Fruit fly (Drosophila melanogaster) whole organism: ENCODE measurements around the gene Grx1.

Experiments used
- CG8478 ChIP-seq: fragments of >200 bp; optimal IDR thresholded peaks from 2 replicates; lab custom pipeline; 2018; ENCODE audit warnings: inconsistent platforms
- Dll ChIP-seq: fragments of >200 bp; optimal IDR thresholded peaks from 2 replicates; lab custom pipeline; 2017
- EcR ChIP-seq, 2 experiments: fragments of >200 bp; optimal IDR thresholded peaks; 2 replicates each; lab custom pipeline; 2017; ENCODE audit warnings: missing biosample characterization in 2 of 2, missing genetic modification characterization in 2 of 2, missing genetic modification reagents in 2 of 2
- pan ChIP-seq: fragments of >200 bp; optimal IDR thresholded peaks from 2 replicates; lab custom pipeline; 2017
- psq ChIP-seq: fragments of >200 bp; optimal IDR thresholded peaks from 2 replicates; lab custom pipeline; 2017
- usp ChIP-seq: fragments of >200 bp; optimal IDR thresholded peaks from 2 replicates; lab custom pipeline; 2017; ENCODE audit warnings: missing biosample characterization, missing genetic modification characterization, mixed read lengths

- TF ChIP-seq pan (lab: Kevin White, UChicago) (no peak), psq (lab: Kevin White, UChicago) (no peak), EcR (GFP tag; optimal IDR thresholded peaks at IDR 0.05; lab: Kevin White, UChicago) (no peak), CG8478 (lab: Kevin White, UChicago) (no peak), usp (GFP tag; lab: Kevin White, UChicago) (no peak), Dll (no peak)
These were observed 16.8 kb upstream of the Grx1 start for dm6 chr3L:18852223-18852622.
